Worm (Caenorhabditis elegans) whole organism, early embryonic: ENCODE data around the gene arl-8.

Experiments used
- B0310.2 ChIP-seq: sonication (generic microtip); optimal IDR thresholded peaks from 2 replicates; lab custom pipeline; 2016; ENCODE audit warnings: mild to moderate bottlenecking, missing genetic modification characterization, missing compliant biosample characterization
- aly-1 ChIP-seq: sonication (generic microtip); optimal IDR thresholded peaks from 2 replicates; lab custom pipeline; 2016; ENCODE audit warnings: missing genetic modification characterization, missing compliant biosample characterization
- ama-1 ChIP-seq: fragments of 150-350 bp; optimal IDR thresholded peaks from 2 replicates; lab custom pipeline; 2014
- ceh-13 ChIP-seq: fragments of 200-800 bp; sonication (Bioruptor generic); optimal IDR thresholded peaks from 2 replicates; lab custom pipeline; 2018; ENCODE audit warnings: mild to moderate bottlenecking, missing genetic modification characterization, missing compliant biosample characterization
- ceh-36 ChIP-seq: sonication (generic microtip); optimal IDR thresholded peaks from 2 replicates; lab custom pipeline; 2016; ENCODE audit warnings: missing genetic modification characterization, inconsistent platforms, missing compliant biosample characterization
- hmbx-1 ChIP-seq: sonication (generic microtip); optimal IDR thresholded peaks from 2 replicates; lab custom pipeline; 2016; ENCODE audit warnings: mild to moderate bottlenecking, missing genetic modification characterization, missing compliant biosample characterization
- hnd-1 ChIP-seq: sonication (generic microtip); optimal IDR thresholded peaks from 2 replicates; lab custom pipeline; 2016; ENCODE audit warnings: missing genetic modification characterization, missing compliant biosample characterization
- pes-1 ChIP-seq: fragments of 200-800 bp; sonication (Bioruptor generic); IDR thresholded peaks from 2 replicates; pipeline ENCODE4 v1.3.6; 2022; ENCODE audit warnings: missing genetic modification reagents, missing genetic modification characterization, missing compliant biosample characterization
- scrt-1 ChIP-seq: fragments of 200-800 bp; sonication (Bioruptor generic); IDR thresholded peaks from 2 replicates; pipeline ENCODE4 v1.3.6; 2022; ENCODE audit warnings: missing genetic modification characterization, missing compliant biosample characterization
- sea-1 ChIP-seq: fragments of 200-800 bp; sonication (Bioruptor generic); conservative IDR thresholded peaks from 2 replicates; pipeline ENCODE4 v1.3.6; 2022; ENCODE audit warnings: missing genetic modification characterization, missing compliant biosample characterization
- tbx-11 ChIP-seq: fragments of 200-800 bp; sonication (Bioruptor generic); IDR thresholded peaks from 2 replicates; pipeline ENCODE4 v1.3.6; 2022; ENCODE audit warnings: missing genetic modification characterization, missing compliant biosample characterization
- tbx-37 ChIP-seq: fragments of 200-800 bp; sonication (Bioruptor generic); conservative IDR thresholded peaks from 2 replicates; pipeline ENCODE4 v1.3.6; 2022; ENCODE audit warnings: missing genetic modification reagents, missing genetic modification characterization, missing compliant biosample characterization
- tra-4 ChIP-seq: sonication (generic microtip); optimal IDR thresholded peaks from 2 replicates; lab custom pipeline; 2017; ENCODE audit warnings: missing genetic modification characterization, missing compliant biosample characterization

DNA sequence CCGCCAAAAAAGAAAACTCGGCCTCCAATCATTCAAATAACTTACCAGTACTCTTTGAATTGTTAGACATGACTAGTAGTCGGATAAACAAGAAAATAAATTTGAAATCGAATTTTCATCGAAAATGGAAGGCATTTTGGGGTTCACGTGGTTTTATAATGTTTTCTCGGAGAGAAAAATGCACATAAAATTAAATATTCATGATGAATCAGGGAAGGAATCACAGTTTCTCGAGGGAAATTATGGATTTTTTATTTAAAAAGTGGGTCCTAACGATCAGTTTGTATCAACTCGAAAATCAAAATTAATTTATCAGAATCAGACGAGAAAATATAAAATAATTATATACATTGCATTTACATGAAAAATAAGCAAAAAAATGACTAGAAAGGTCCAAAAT is 32.6 kb upstream of the arl-8 start, which contains the start of gene Y57G11C.5:
- TF ChIP-seq tbx-37 (GFP tag; lab: Robert Waterston, UW) (no peak), ama-1 (lab: Kevin White, UChicago) (no peak), scrt-1 (GFP tag; lab: Robert Waterston, UW) (no peak), ceh-36 (tag; lab: Kevin White, UChicago) (no peak), tbx-11 (GFP tag; lab: Robert Waterston, UW) (no peak), hmbx-1 (tag; lab: Kevin White, UChicago) (no peak), sea-1 (no peak), hnd-1 (tag; lab: Kevin White, UChicago) (no peak), tra-4 (tag; lab: Kevin White, UChicago) (no peak), ceh-13 (no peak), pes-1 (GFP tag; lab: Robert Waterston, UW) (no peak), B0310.2 (tag; lab: Kevin White, UChicago) (no peak), aly-1 (no peak)
